Worm (Caenorhabditis elegans) whole organism, L1 larva: ENCODE measurements around the gene mthf-1.
A peak's percentile ranks its signal among the peaks of the same experiment; 100 is the strongest.

Experiments used
- C16A3.4 ChIP-seq: fragments of 150-350 bp; optimal IDR thresholded peaks from 2 replicates; lab custom pipeline; 2014; ENCODE audit warnings: missing biosample characterization, missing genetic modification characterization
- C34B4.2 ChIP-seq: sonication (generic microtip); optimal IDR thresholded peaks from 2 replicates; lab custom pipeline; 2017; ENCODE audit warnings: mild to moderate bottlenecking, missing genetic modification characterization, missing compliant biosample characterization
- F16B12.6 ChIP-seq: fragments of 150-350 bp; optimal IDR thresholded peaks from 2 replicates; lab custom pipeline; 2014; ENCODE audit warnings: missing biosample characterization, missing genetic modification characterization
- Y116A8C.19 ChIP-seq: sonication (generic microtip); optimal IDR thresholded peaks from 2 replicates; lab custom pipeline; 2016; ENCODE audit warnings: missing compliant biosample characterization, missing genetic modification characterization, borderline replicate concordance
- aha-1 ChIP-seq: fragments of 150-350 bp; optimal IDR thresholded peaks from 2 replicates; lab custom pipeline; 2014; ENCODE audit warnings: missing biosample characterization, missing genetic modification characterization
- aly-2 ChIP-seq: fragments of 150-350 bp; optimal IDR thresholded peaks from 2 replicates; lab custom pipeline; 2014; ENCODE audit warnings: missing biosample characterization, missing genetic modification characterization
- ama-1 ChIP-seq: fragments of 150-350 bp; optimal IDR thresholded peaks from 2 replicates; lab custom pipeline; 2014
- ceh-63 ChIP-seq: fragments of 200-800 bp; sonication (Bioruptor generic); optimal IDR thresholded peaks from 2 replicates; lab custom pipeline; 2018; ENCODE audit warnings: mild to moderate bottlenecking, missing genetic modification characterization, missing compliant biosample characterization
- ceh-8 ChIP-seq: fragments of 200-800 bp; sonication (Bioruptor generic); optimal IDR thresholded peaks from 2 replicates; lab custom pipeline; 2018; ENCODE audit warnings: mild to moderate bottlenecking, missing genetic modification characterization, moderate library complexity, missing compliant biosample characterization
- ceh-88 ChIP-seq: fragments of 200-800 bp; sonication (Bioruptor generic); IDR thresholded peaks from 2 replicates; pipeline ENCODE4 v1.3.6; 2022; ENCODE audit warnings: missing genetic modification characterization, missing compliant biosample characterization
- ces-1 ChIP-seq: fragments of 150-350 bp; optimal IDR thresholded peaks from 2 replicates; lab custom pipeline; 2014; ENCODE audit warnings: missing biosample characterization, missing genetic modification reagents, missing genetic modification characterization
- dsc-1 ChIP-seq: sonication (generic microtip); optimal IDR thresholded peaks from 2 replicates; lab custom pipeline; 2016; ENCODE audit warnings: mild to moderate bottlenecking, missing genetic modification characterization, missing compliant biosample characterization
- efl-1 ChIP-seq, 4 experiments: fragments of 150-350 bp; optimal IDR thresholded peaks in 3 of 4; peaks in 1 of 4; 1 replicate in 1 of 4; 2 replicates in 3 of 4; lab custom pipeline; 2014; ENCODE audit warnings: missing biosample characterization in 2 of 4, missing genetic modification characterization in 2 of 4, missing genetic modification reagents in 2 of 4
- efl-3 ChIP-seq: fragments of 200-800 bp; sonication (Bioruptor generic); optimal IDR thresholded peaks from 2 replicates; lab custom pipeline; 2018; ENCODE audit warnings: mild to moderate bottlenecking, missing genetic modification characterization, missing compliant biosample characterization
- egl-13 ChIP-seq: sonication (generic microtip); optimal IDR thresholded peaks from 2 replicates; lab custom pipeline; 2016; ENCODE audit warnings: missing genotype, missing genetic modification reagents, missing genetic modification characterization, missing compliant biosample characterization
- egl-27 ChIP-seq, 2 experiments: fragments of 150-350 bp in 1 of 2; sonication (generic microtip); optimal IDR thresholded peaks; 3 replicates each; lab custom pipeline; 2017 to 2018; ENCODE audit warnings: missing biosample characterization in 2 of 2, missing genetic modification characterization in 2 of 2, missing genetic modification reagents in 2 of 2
- elt-3 ChIP-seq, 6 experiments: fragments of 150-350 bp in 1 of 6; sonication (generic microtip); optimal IDR thresholded peaks; 2 replicates each; lab custom pipeline; 2017 to 2018; ENCODE audit warnings: missing biosample characterization in 6 of 6, missing genetic modification characterization in 6 of 6, inconsistent platforms in 1 of 6
- fkh-8 ChIP-seq: sonication (generic microtip); optimal IDR thresholded peaks from 2 replicates; lab custom pipeline; 2016; ENCODE audit warnings: mild to moderate bottlenecking, missing genetic modification characterization, missing compliant biosample characterization
- fos-1 ChIP-seq: fragments of 150-350 bp; optimal IDR thresholded peaks from 2 replicates; lab custom pipeline; 2014; ENCODE audit warnings: missing biosample characterization, missing genetic modification characterization
- grh-1 ChIP-seq: fragments of 200-800 bp; sonication (Bioruptor generic); IDR thresholded peaks from 2 replicates; pipeline ENCODE4 v1.3.6; 2022; ENCODE audit warnings: missing genetic modification reagents, missing genetic modification characterization, missing compliant biosample characterization
- lin-39 ChIP-seq: fragments of 150-350 bp; optimal IDR thresholded peaks from 2 replicates; lab custom pipeline; 2014; ENCODE audit warnings: missing biosample characterization, missing genetic modification reagents, missing genetic modification characterization
- lsy-2 ChIP-seq, 2 experiments: fragments of 150-350 bp; optimal IDR thresholded peaks; 2 replicates each; lab custom pipeline; 2014; ENCODE audit warnings: missing biosample characterization in 2 of 2, missing genetic modification characterization in 2 of 2
- mef-2 ChIP-seq: fragments of 150-350 bp; optimal IDR thresholded peaks from 2 replicates; lab custom pipeline; 2014; ENCODE audit warnings: missing biosample characterization, missing genetic modification characterization
- mep-1 ChIP-seq: fragments of 150-350 bp; optimal IDR thresholded peaks from 2 replicates; lab custom pipeline; 2014; ENCODE audit warnings: missing biosample characterization, missing genetic modification characterization
- nhr-11 ChIP-seq: fragments of 150-350 bp; optimal IDR thresholded peaks from 2 replicates; lab custom pipeline; 2014; ENCODE audit warnings: missing biosample characterization, missing genetic modification characterization
- nhr-19 ChIP-seq: fragments of 200-800 bp; sonication (Bioruptor generic); conservative IDR thresholded peaks from 2 replicates; pipeline ENCODE4 v1.3.6; 2022; ENCODE audit warnings: missing genetic modification characterization, missing compliant biosample characterization
- nhr-20 ChIP-seq: sonication (generic microtip); optimal IDR thresholded peaks from 2 replicates; lab custom pipeline; 2016; ENCODE audit warnings: mild to moderate bottlenecking, missing genetic modification characterization, missing compliant biosample characterization
- nhr-237 ChIP-seq: fragments of 150-350 bp; optimal IDR thresholded peaks from 2 replicates; lab custom pipeline; 2014; ENCODE audit warnings: missing biosample characterization, missing genetic modification characterization
- nhr-28 ChIP-seq: fragments of 150-350 bp; optimal IDR thresholded peaks from 2 replicates; lab custom pipeline; 2014; ENCODE audit warnings: missing biosample characterization, missing genetic modification characterization
- nhr-71 ChIP-seq: sonication (generic microtip); optimal IDR thresholded peaks from 2 replicates; lab custom pipeline; 2016; ENCODE audit warnings: mild to moderate bottlenecking, missing genetic modification characterization, moderate library complexity, missing compliant biosample characterization
- nhr-76 ChIP-seq: sonication (generic microtip); optimal IDR thresholded peaks from 2 replicates; lab custom pipeline; 2017; ENCODE audit warnings: missing biosample characterization, missing genetic modification characterization
- nhr-85 ChIP-seq: sonication (generic microtip); peaks from one replicate; lab custom pipeline; 2016; ENCODE audit warnings: missing genetic modification characterization, inconsistent platforms, missing compliant biosample characterization
- nhr-90 ChIP-seq: sonication (generic microtip); optimal IDR thresholded peaks from 2 replicates; lab custom pipeline; 2016; ENCODE audit warnings: mild to moderate bottlenecking, missing genetic modification characterization, missing compliant biosample characterization; ENCODE audit not compliant: poor library complexity
- pag-3 ChIP-seq: sonication (generic microtip); optimal IDR thresholded peaks from 2 replicates; lab custom pipeline; 2017; ENCODE audit warnings: missing genetic modification characterization, mild to moderate bottlenecking, missing compliant biosample characterization, antibody characterized with exemption, borderline replicate concordance; ENCODE audit not compliant: insufficient read depth
- pax-3 ChIP-seq: fragments of 200-800 bp; sonication (Bioruptor generic); optimal IDR thresholded peaks from 2 replicates; lab custom pipeline; 2018; ENCODE audit warnings: mild to moderate bottlenecking, missing genetic modification characterization, moderate library complexity, missing compliant biosample characterization
- pqm-1 ChIP-seq: sonication (generic microtip); optimal IDR thresholded peaks from 3 replicates; lab custom pipeline; 2017; ENCODE audit warnings: missing biosample characterization, missing genetic modification characterization
- rnt-1 ChIP-seq: sonication (generic microtip); optimal IDR thresholded peaks from 2 replicates; lab custom pipeline; 2016; ENCODE audit warnings: mild to moderate bottlenecking, missing genetic modification characterization, moderate library complexity, missing compliant biosample characterization
- sox-4 ChIP-seq: sonication (generic microtip); optimal IDR thresholded peaks from 2 replicates; lab custom pipeline; 2016; ENCODE audit warnings: missing genetic modification characterization, missing compliant biosample characterization
- sptf-1 ChIP-seq: fragments of 150-350 bp; optimal IDR thresholded peaks from 2 replicates; lab custom pipeline; 2014; ENCODE audit warnings: missing biosample characterization, missing genetic modification characterization
- tlp-1 ChIP-seq: fragments of 150-350 bp; optimal IDR thresholded peaks from 2 replicates; lab custom pipeline; 2014; ENCODE audit warnings: missing biosample characterization, missing genetic modification characterization
- unc-130 ChIP-seq: fragments of 150-350 bp; optimal IDR thresholded peaks from 2 replicates; lab custom pipeline; 2017; ENCODE audit warnings: missing biosample characterization, missing genetic modification characterization, inconsistent platforms
- unc-62 ChIP-seq: fragments of 150-350 bp; optimal IDR thresholded peaks from 2 replicates; lab custom pipeline; 2014; ENCODE audit warnings: missing biosample characterization, missing genetic modification reagents, missing genetic modification characterization
- unc-86 ChIP-seq: sonication (generic microtip); optimal IDR thresholded peaks from 2 replicates; lab custom pipeline; 2016; ENCODE audit warnings: missing genetic modification characterization, missing compliant biosample characterization
- unc-98 ChIP-seq: fragments of 200-800 bp; sonication (Bioruptor generic); IDR thresholded peaks from 2 replicates; pipeline ENCODE4 v1.3.6; 2022; ENCODE audit warnings: missing genetic modification characterization, missing compliant biosample characterization
- vab-15 ChIP-seq: sonication (generic microtip); optimal IDR thresholded peaks from 2 replicates; lab custom pipeline; 2017; ENCODE audit warnings: missing genotype, mild to moderate bottlenecking, missing genetic modification characterization, missing compliant biosample characterization
- xbp-1 ChIP-seq: sonication (generic microtip); optimal IDR thresholded peaks from 2 replicates; lab custom pipeline; 2016; ENCODE audit warnings: missing genetic modification characterization, missing compliant biosample characterization
- zip-4 ChIP-seq: fragments of 200-800 bp; sonication (Bioruptor generic); optimal IDR thresholded peaks from 2 replicates; lab custom pipeline; 2018; ENCODE audit warnings: mild to moderate bottlenecking, missing genetic modification characterization, moderate library complexity, missing compliant biosample characterization
- ztf-11 ChIP-seq, 2 experiments: sonication (generic microtip); optimal IDR thresholded peaks; 2 replicates each; lab custom pipeline; 2016 to 2017; ENCODE audit warnings: missing genetic modification characterization in 2 of 2, missing biosample characterization in 1 of 2, missing compliant biosample characterization in 1 of 2
- ztf-4 ChIP-seq: fragments of 150-350 bp; optimal IDR thresholded peaks from 2 replicates; lab custom pipeline; 2014; ENCODE audit warnings: missing biosample characterization, missing genetic modification characterization

mthf-1 gene

ce11 chrII:7761440-7761839, 16.2 kb downstream of the mthf-1 start, which contains the start of gene B0228.8:
Gene B0228.8, minus strand, starts transcription at chrII:7761540.
- TF ChIP-seq elt-3 (tag; optimal IDR thresholded peaks at IDR 0.05; lab: Kevin White, UChicago) (no peak), ceh-8 (GFP tag; lab: Kevin White, UChicago) (no peak), mep-1 (tag; lab: Kevin White, UChicago) (no peak), pqm-1 (tag; lab: Kevin White, UChicago) (no peak), nhr-90 (tag; lab: Kevin White, UChicago) (no peak), fkh-8 (tag; lab: Kevin White, UChicago) (no peak)

- TF ChIP-seq ztf-11 (tag; optimal IDR thresholded peaks at IDR 0.05; lab: Kevin White, UChicago) = no peak
- TF ChIP-seq ceh-63 (GFP tag; lab: Kevin White, UChicago) = no peak
- no peak for TF ChIP-seq unc-98 (GFP tag; lab: Robert Waterston, UW)
- no peak for TF ChIP-seq nhr-85
- TF ChIP-seq pag-3 = no peak
- TF ChIP-seq fos-1 (tag; lab: Kevin White, UChicago) = no peak
- TF ChIP-seq nhr-76 (tag; lab: Kevin White, UChicago) = no peak
- no peak for TF ChIP-seq lin-39 (tag; lab: Kevin White, UChicago)
- TF ChIP-seq dsc-1 (tag; lab: Kevin White, UChicago) = no peak
- no peak for TF ChIP-seq mef-2
- TF ChIP-seq zip-4 = no peak
- no peak for TF ChIP-seq tlp-1
- peak; percentile 14 for TF ChIP-seq ceh-8 (GFP tag; lab: Kevin White, UChicago)
- no peak for TF ChIP-seq nhr-28 (tag; lab: Kevin White, UChicago)
- no peak for TF ChIP-seq grh-1
- TF ChIP-seq ztf-4 (tag; lab: Kevin White, UChicago) = no peak
- TF ChIP-seq C34B4.2 = no peak
- peak; percentile 50 to 61 for TF ChIP-seq efl-1 (optimal IDR thresholded peaks at IDR 0.05; lab: Kevin White, UChicago)
- TF ChIP-seq efl-1 (GFP tag; optimal IDR thresholded peaks at IDR 0.05 in 1 of 2; lab: Kevin White, UChicago) = peak in 1 of 2 experiments; percentile 93
- no peak for TF ChIP-seq mep-1 (tag; lab: Kevin White, UChicago)
- peak; percentile 25 for TF ChIP-seq unc-86
- no peak for TF ChIP-seq egl-27 (tag; optimal IDR thresholded peaks at IDR 0.05; lab: Kevin White, UChicago)
- no peak for TF ChIP-seq egl-13 (tag; lab: Kevin White, UChicago)
- no peak for TF ChIP-seq vab-15
- TF ChIP-seq pqm-1 (tag; lab: Kevin White, UChicago) = no peak
- no peak for TF ChIP-seq unc-62 (GFP tag; lab: Kevin White, UChicago)
- no peak for TF ChIP-seq ceh-88
- TF ChIP-seq fkh-8 (tag; lab: Kevin White, UChicago) = peak; percentile 24
- no peak for TF ChIP-seq nhr-20 (tag; lab: Kevin White, UChicago)
- no peak for TF ChIP-seq F16B12.6 (tag; lab: Kevin White, UChicago)
- no peak for TF ChIP-seq unc-130 (tag; lab: Kevin White, UChicago)
- TF ChIP-seq C16A3.4 = peak; percentile 16
- no peak for TF ChIP-seq aha-1 (tag; lab: Kevin White, UChicago)
- no peak for TF ChIP-seq ces-1 (GFP tag; lab: Kevin White, UChicago)
- TF ChIP-seq efl-3 (GFP tag; lab: Kevin White, UChicago) = no peak
- no peak for TF ChIP-seq nhr-237
- TF ChIP-seq aly-2 (tag; lab: Kevin White, UChicago) = no peak
- TF ChIP-seq sptf-1 (tag; lab: Kevin White, UChicago) = no peak
- no peak for TF ChIP-seq nhr-19 (GFP tag; lab: Robert Waterston, UW)
- peak; percentile 9 for TF ChIP-seq xbp-1 (tag; lab: Kevin White, UChicago)
- no peak for TF ChIP-seq nhr-11 (tag; lab: Kevin White, UChicago)
- peak; percentile 28 for TF ChIP-seq nhr-71
- TF ChIP-seq sox-4 (tag; lab: Kevin White, UChicago) = no peak
- TF ChIP-seq rnt-1 (tag; lab: Kevin White, UChicago) = peak; percentile 32
- TF ChIP-seq lsy-2 (tag; optimal IDR thresholded peaks at IDR 0.05; lab: Kevin White, UChicago) = peak in 1 of 2 experiments; percentile 65
- TF ChIP-seq Y116A8C.19 (tag; lab: Kevin White, UChicago) = no peak
- no peak for TF ChIP-seq ama-1 (lab: Kevin White, UChicago)
- no peak for TF ChIP-seq pax-3
- no peak for TF ChIP-seq nhr-90 (tag; lab: Kevin White, UChicago)
Measured at ce11 chrII:7758397-7759135, 19.1 kb downstream of the mthf-1 start, which contains the start of gene B0228.7. Gene B0228.7, minus strand, starts transcription at chrII:7759023.
